Fruit fly (Drosophila melanogaster): ENCODE data around the gene CG11836.
A peak's percentile ranks its signal among the peaks of the same experiment; 100 is the strongest.

DNA sequence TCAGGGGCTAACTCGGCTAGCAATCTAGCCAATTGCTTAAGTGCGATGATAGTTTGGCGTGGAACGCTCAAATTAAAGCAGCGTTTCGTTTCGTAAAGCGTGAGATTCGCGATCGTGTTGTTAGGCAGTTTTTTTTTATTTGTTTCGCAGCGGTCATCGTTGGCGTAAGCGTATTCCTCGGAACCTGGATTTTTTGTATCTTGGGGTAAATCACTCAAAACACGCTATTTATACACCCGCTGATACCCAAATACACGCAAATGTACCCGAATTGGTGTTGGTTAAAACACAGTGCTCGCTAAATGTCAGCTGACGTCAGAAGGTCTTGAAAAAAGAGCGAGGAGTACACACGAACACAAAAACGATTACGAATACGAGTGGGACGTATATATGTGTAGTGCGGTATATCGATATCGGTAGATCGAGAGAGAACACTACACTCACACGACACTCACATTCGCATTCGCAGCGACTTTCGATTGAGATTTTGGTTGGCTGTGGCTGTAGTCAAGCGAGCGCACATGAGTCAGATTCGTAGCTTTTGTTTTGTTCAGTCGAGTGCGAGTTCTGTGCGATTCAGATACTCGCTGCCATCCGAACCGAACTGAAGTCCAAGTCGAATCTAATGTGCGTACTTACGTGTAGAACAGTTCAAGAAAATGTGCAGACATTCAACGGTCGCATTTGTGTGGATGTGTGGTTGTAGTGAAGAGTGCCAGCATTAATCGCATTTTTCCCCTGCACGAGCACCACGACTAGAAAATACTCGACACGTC, 21.0 kb upstream of the CG11836 start:
- TF ChIP-seq CG11617 (GFP tag; optimal IDR thresholded peaks at IDR 0.05) (peak; percentile 30), Mnt (GFP tag; optimal IDR thresholded peaks at IDR 0.05) (peak; percentile 87), CG33017 (tag; optimal IDR thresholded peaks at IDR 0.05) (peak; percentile 82), pad (GFP tag; optimal IDR thresholded peaks at IDR 0.05) (peak; percentile 65), toe (GFP tag; optimal IDR thresholded peaks at IDR 0.05) (no peak), bab1 (GFP tag; optimal IDR thresholded peaks at IDR 0.05) (peak; percentile 88), Clk (GFP tag; optimal IDR thresholded peaks at IDR 0.05) (no peak), tj (GFP tag; optimal IDR thresholded peaks at IDR 0.05) (peak; percentile 68), CG14711 (tag; optimal IDR thresholded peaks at IDR 0.05) (peak; percentile 42), CG5204 (GFP tag; optimal IDR thresholded peaks at IDR 0.05) (no peak), ovo (GFP tag; optimal IDR thresholded peaks at IDR 0.05) (peak; percentile 46), Hr96 (GFP tag; optimal IDR thresholded peaks at IDR 0.05) (no peak)
